Worm (Caenorhabditis elegans) whole organism, early embryonic: ENCODE data around the gene T19C4.24.

Experiments used
- B0310.2 ChIP-seq: sonication (generic microtip); optimal IDR thresholded peaks from 2 replicates; lab custom pipeline; 2016; ENCODE audit warnings: mild to moderate bottlenecking, missing genetic modification characterization, missing compliant biosample characterization
- ama-1 ChIP-seq: fragments of 150-350 bp; optimal IDR thresholded peaks from 2 replicates; lab custom pipeline; 2014
- ceh-36 ChIP-seq: sonication (generic microtip); optimal IDR thresholded peaks from 2 replicates; lab custom pipeline; 2016; ENCODE audit warnings: missing genetic modification characterization, inconsistent platforms, missing compliant biosample characterization
- ets-7 ChIP-seq: sonication (generic microtip); optimal IDR thresholded peaks from 2 replicates; lab custom pipeline; 2016; ENCODE audit warnings: missing genotype, missing genetic modification characterization, missing compliant biosample characterization
- flt-1 ChIP-seq: fragments of 200-800 bp; sonication (Bioruptor generic); IDR thresholded peaks from 2 replicates; pipeline ENCODE4 v1.3.6; 2022; ENCODE audit warnings: missing genetic modification characterization, missing compliant biosample characterization
- hmbx-1 ChIP-seq: sonication (generic microtip); optimal IDR thresholded peaks from 2 replicates; lab custom pipeline; 2016; ENCODE audit warnings: mild to moderate bottlenecking, missing genetic modification characterization, missing compliant biosample characterization
- pes-1 ChIP-seq: fragments of 200-800 bp; sonication (Bioruptor generic); IDR thresholded peaks from 2 replicates; pipeline ENCODE4 v1.3.6; 2022; ENCODE audit warnings: missing genetic modification reagents, missing genetic modification characterization, missing compliant biosample characterization
- scrt-1 ChIP-seq: fragments of 200-800 bp; sonication (Bioruptor generic); IDR thresholded peaks from 2 replicates; pipeline ENCODE4 v1.3.6; 2022; ENCODE audit warnings: missing genetic modification characterization, missing compliant biosample characterization

DNA sequence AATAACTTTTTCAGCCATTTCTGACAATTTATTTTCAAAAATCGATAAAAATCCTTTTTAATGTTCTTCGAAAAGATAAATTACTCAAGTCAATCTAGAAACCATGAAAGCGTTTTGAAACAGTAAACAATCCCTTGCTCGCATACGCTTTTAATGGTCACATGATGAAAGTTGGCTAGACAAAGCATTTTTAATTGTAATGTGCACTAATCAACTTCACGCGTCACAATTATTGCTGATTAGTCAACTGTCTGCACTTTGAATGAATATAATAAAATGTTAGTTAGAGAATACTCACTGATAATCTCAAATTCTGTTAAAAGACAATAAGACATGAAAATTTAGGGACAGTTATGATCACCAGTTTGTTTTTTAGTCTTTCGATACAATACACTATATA, 9.8 kb upstream of the T19C4.24 start:
- TF ChIP-seq B0310.2 (tag; lab: Kevin White, UChicago) (no peak), scrt-1 (GFP tag; lab: Robert Waterston, UW) (no peak), ama-1 (lab: Kevin White, UChicago) (no peak), pes-1 (GFP tag; lab: Robert Waterston, UW) (no peak), flt-1 (GFP tag; lab: Robert Waterston, UW) (no peak), hmbx-1 (tag; lab: Kevin White, UChicago) (no peak), ceh-36 (no peak), ets-7 (tag; lab: Kevin White, UChicago) (no peak)
